Worm (Caenorhabditis elegans): ENCODE data around the gene gsnl-1.

DNA sequence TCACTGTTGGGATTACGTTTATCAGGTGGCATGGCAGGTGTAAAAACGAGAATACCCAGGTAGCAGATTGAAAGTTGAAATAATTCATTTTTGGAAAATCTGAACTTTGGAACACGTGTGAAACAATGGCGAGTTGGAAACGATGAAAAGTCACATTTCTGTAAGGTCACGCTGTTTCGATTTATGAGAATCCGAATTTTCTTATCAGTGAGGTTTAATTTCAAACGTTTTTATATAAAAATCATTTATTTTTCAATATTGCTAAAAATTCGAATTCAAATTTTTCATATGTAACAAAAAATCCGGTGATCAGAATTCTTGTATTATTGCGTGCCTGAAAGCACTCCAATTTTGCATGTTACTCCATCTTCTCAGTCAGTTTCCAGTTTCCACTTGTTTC lies 34.2 kb upstream of the gsnl-1 start, which contains the start of gene F07D3.3:
- TF ChIP-seq somi-1 (GFP tag; optimal IDR thresholded peaks at IDR 0.05) (no peak), zfh-2 (GFP tag; conservative IDR thresholded peaks at IDR 0.05) (no peak), efl-1 (GFP tag; optimal IDR thresholded peaks at IDR 0.05) (no peak), unc-62 (GFP tag; optimal IDR thresholded peaks at IDR 0.05) (no peak), snpc-4 (GFP tag; optimal IDR thresholded peaks at IDR 0.05) (no peak), snpc-4 (tag; optimal IDR thresholded peaks at IDR 0.05) (no peak), nhr-27 (tag; optimal IDR thresholded peaks at IDR 0.05) (no peak), Y56A3A.18 (GFP tag; IDR thresholded peaks at IDR 0.05) (no peak), F39B2.1 (GFP tag; IDR thresholded peaks at IDR 0.05) (no peak), F10E7.11 (tag; optimal IDR thresholded peaks at IDR 0.05) (no peak), aptf-3 (GFP tag; IDR thresholded peaks at IDR 0.05) (no peak), chd-7 (tag; optimal IDR thresholded peaks at IDR 0.05) (no peak)

All from whole organism, young adult.